Worm (Caenorhabditis elegans) whole organism, late embryonic: ENCODE measurements around the gene B0272.3.

Source experiments
- ceh-22 ChIP-seq: sonication (generic microtip); optimal IDR thresholded peaks from 2 replicates; lab custom pipeline; 2017; ENCODE audit warnings: missing biosample characterization, missing genetic modification characterization
- hlh-8 ChIP-seq: sonication (generic microtip); optimal IDR thresholded peaks from 2 replicates; lab custom pipeline; 2016; ENCODE audit warnings: missing genotype, missing genetic modification characterization, missing compliant biosample characterization
- nfya-1 ChIP-seq: sonication (generic microtip); optimal IDR thresholded peaks from 2 replicates; lab custom pipeline; 2017; ENCODE audit warnings: missing genetic modification characterization, mild to moderate bottlenecking, missing compliant biosample characterization, antibody characterized with exemption, moderate library complexity
- pha-4 ChIP-seq: fragments of 150-350 bp; optimal IDR thresholded peaks from 2 replicates; lab custom pipeline; 2018; ENCODE audit warnings: missing biosample characterization, missing genetic modification reagents, missing genetic modification characterization
- zip-5 ChIP-seq: sonication (generic microtip); optimal IDR thresholded peaks from 2 replicates; lab custom pipeline; 2016; ENCODE audit warnings: missing genetic modification characterization, missing compliant biosample characterization

ce11 chrX:9397401-9397800 is 33.8 kb upstream of the B0272.3 start, which contains the start of gene fln-2:
- TF ChIP-seq hlh-8 (tag; lab: Kevin White, UChicago) (no peak), zip-5 (tag; lab: Kevin White, UChicago) (no peak), nfya-1 (tag; lab: Kevin White, UChicago) (no peak), ceh-22 (tag; lab: Kevin White, UChicago) (no peak), pha-4 (tag; lab: Kevin White, UChicago) (no peak)
